Fruit fly (Drosophila melanogaster) whole organism, embryonic: ENCODE results near the gene CG14856.

ENCODE experiments used
- Aef1 ChIP-seq: fragments of 200-800 bp; sonication (Bioruptor generic); IDR thresholded peaks from 3 replicates; pipeline ENCODE4 v1.3.6; 2022; ENCODE audit warnings: missing biosample characterization, missing genetic modification characterization
- CG10979 ChIP-seq: fragments of 200-800 bp; sonication (Bioruptor generic); optimal IDR thresholded peaks from 2 replicates; lab custom pipeline; 2018; ENCODE audit warnings: missing biosample characterization, mild to moderate bottlenecking, missing genetic modification characterization, moderate library complexity
- CG11504 ChIP-seq: fragments of 200-800 bp; sonication (Bioruptor generic); optimal IDR thresholded peaks from 3 replicates; lab custom pipeline; 2019; ENCODE audit warnings: missing biosample characterization, mild to moderate bottlenecking, missing genetic modification characterization, moderate library complexity
- CG12769 ChIP-seq: fragments of 200-800 bp; sonication (Bioruptor generic); optimal IDR thresholded peaks from 2 replicates; lab custom pipeline; 2019; ENCODE audit warnings: missing biosample characterization, mild to moderate bottlenecking, missing genetic modification characterization, moderate library complexity
- CG1602 ChIP-seq: fragments of 200-800 bp; sonication (Bioruptor generic); optimal IDR thresholded peaks from 3 replicates; lab custom pipeline; 2016; ENCODE audit warnings: missing biosample characterization, missing genetic modification characterization
- CG1603 ChIP-seq: fragments of 200-800 bp; sonication (Bioruptor generic); optimal IDR thresholded peaks from 2 replicates; lab custom pipeline; 2019; ENCODE audit warnings: missing biosample characterization, mild to moderate bottlenecking, missing genetic modification characterization, moderate library complexity
- CG16779 ChIP-seq: fragments of 200-800 bp; sonication (Bioruptor generic); IDR thresholded peaks from 2 replicates; pipeline ENCODE4 v1.3.6; 2022; ENCODE audit warnings: missing biosample characterization, missing genetic modification characterization
- CG17186 ChIP-seq: fragments of 200-800 bp; sonication (Bioruptor generic); optimal IDR thresholded peaks from 3 replicates; lab custom pipeline; 2017; ENCODE audit warnings: missing biosample characterization, missing genetic modification reagents, missing genetic modification characterization
- CG17359 ChIP-seq: fragments of 200-800 bp; sonication (Bioruptor generic); optimal IDR thresholded peaks from 3 replicates; lab custom pipeline; 2018; ENCODE audit warnings: missing biosample characterization, mild to moderate bottlenecking, missing genetic modification characterization, moderate library complexity
- CG2120 ChIP-seq: fragments of 200-800 bp; sonication (Bioruptor generic); optimal IDR thresholded peaks from 3 replicates; lab custom pipeline; 2016; ENCODE audit warnings: missing biosample characterization, missing genetic modification characterization
- CG4707 ChIP-seq: fragments of 200-800 bp; sonication (Bioruptor generic); optimal IDR thresholded peaks from 2 replicates; lab custom pipeline; 2018; ENCODE audit warnings: missing biosample characterization, mild to moderate bottlenecking, missing genetic modification characterization, moderate library complexity
- CG6689 ChIP-seq: fragments of 200-800 bp; sonication (Bioruptor generic); IDR thresholded peaks from 2 replicates; pipeline ENCODE4 v1.3.6; 2022; ENCODE audit warnings: missing biosample characterization, missing genetic modification characterization
- CG7839 ChIP-seq: fragments of 200-800 bp; sonication (Bioruptor generic); optimal IDR thresholded peaks from 3 replicates; lab custom pipeline; 2018; ENCODE audit warnings: missing biosample characterization, mild to moderate bottlenecking, missing genetic modification characterization, moderate library complexity
- CG7928 ChIP-seq: fragments of 200-800 bp; sonication (Bioruptor generic); optimal IDR thresholded peaks from 2 replicates; lab custom pipeline; 2017; ENCODE audit warnings: missing biosample characterization, mild to moderate bottlenecking, missing genetic modification characterization
- Drgx ChIP-seq: fragments of 200-800 bp; sonication (Bioruptor generic); IDR thresholded peaks from 2 replicates; pipeline ENCODE4 v1.3.6; 2022; ENCODE audit warnings: missing biosample characterization, missing genetic modification characterization
- Hr51 ChIP-seq, 2 experiments: fragments of 200-800 bp; sonication (Bioruptor generic); optimal IDR thresholded peaks; 2 replicates in 1 of 2; 3 replicates in 1 of 2; lab custom pipeline; 2016 to 2018; ENCODE audit warnings: missing biosample characterization in 2 of 2, missing genetic modification characterization in 2 of 2, mild to moderate bottlenecking in 1 of 2, moderate library complexity in 1 of 2
- Med ChIP-seq: fragments of 200-800 bp; sonication (Bioruptor generic); peaks from one replicate; lab custom pipeline; 2016; ENCODE audit warnings: missing biosample characterization, missing genetic modification characterization, mild to moderate bottlenecking, inconsistent platforms, moderate library complexity
- NfI ChIP-seq: fragments of 200-800 bp; sonication (Bioruptor generic); optimal IDR thresholded peaks from 3 replicates; lab custom pipeline; 2018; ENCODE audit warnings: missing biosample characterization, mild to moderate bottlenecking, missing genetic modification characterization, moderate library complexity
- Oli ChIP-seq: fragments of 200-800 bp; sonication (Bioruptor generic); optimal IDR thresholded peaks from 2 replicates; lab custom pipeline; 2018; ENCODE audit warnings: missing biosample characterization, mild to moderate bottlenecking, missing genetic modification characterization, moderate library complexity
- Pdp1 ChIP-seq, 2 experiments: fragments of 200-800 bp; sonication (Bioruptor generic); optimal IDR thresholded peaks; 3 replicates each; lab custom pipeline; 2016; ENCODE audit warnings: missing biosample characterization in 2 of 2, missing genetic modification characterization in 2 of 2, mild to moderate bottlenecking in 1 of 2, moderate library complexity in 1 of 2
- Sox102F ChIP-seq: fragments of 200-800 bp; sonication (Bioruptor generic); optimal IDR thresholded peaks from 2 replicates; lab custom pipeline; 2018; ENCODE audit warnings: missing biosample characterization, mild to moderate bottlenecking, missing genetic modification characterization, moderate library complexity
- Ssrp ChIP-seq: fragments of 200-800 bp; sonication (Bioruptor generic); optimal IDR thresholded peaks from 2 replicates; lab custom pipeline; 2018; ENCODE audit warnings: missing biosample characterization, mild to moderate bottlenecking, missing genetic modification characterization, moderate library complexity
- ara ChIP-seq: fragments of 200-800 bp; sonication (Bioruptor generic); IDR thresholded peaks from 2 replicates; pipeline ENCODE4 v1.3.6; 2022; ENCODE audit warnings: missing biosample characterization, missing genetic modification characterization
- chn ChIP-seq: fragments of 200-800 bp; sonication (Bioruptor generic); optimal IDR thresholded peaks from 2 replicates; lab custom pipeline; 2016; ENCODE audit warnings: missing biosample characterization, missing genetic modification characterization
- crol ChIP-seq: fragments of 200-800 bp; sonication (Bioruptor generic); IDR thresholded peaks from 2 replicates; pipeline ENCODE4 v1.3.6; 2022; ENCODE audit warnings: missing biosample characterization, missing genetic modification characterization
- disco-r ChIP-seq: fragments of 200-800 bp; sonication (Bioruptor generic); optimal IDR thresholded peaks from 2 replicates; lab custom pipeline; 2016; ENCODE audit warnings: missing biosample characterization, missing genetic modification characterization
- en ChIP-seq: fragments of 200-800 bp; sonication (Bioruptor generic); optimal IDR thresholded peaks from 2 replicates; lab custom pipeline; 2016; ENCODE audit warnings: missing biosample characterization, missing genetic modification characterization
- gem ChIP-seq: fragments of 200-800 bp; sonication (Bioruptor generic); optimal IDR thresholded peaks from 2 replicates; lab custom pipeline; 2019; ENCODE audit warnings: missing biosample characterization, mild to moderate bottlenecking, missing genetic modification characterization, moderate library complexity
- lbe ChIP-seq: fragments of 200-800 bp; sonication (Bioruptor generic); optimal IDR thresholded peaks from 2 replicates; lab custom pipeline; 2016; ENCODE audit warnings: missing biosample characterization, mild to moderate bottlenecking, missing genetic modification characterization
- lov ChIP-seq, 2 experiments: fragments of 200-800 bp in 1 of 2; fragments of >200 bp in 1 of 2; sonication (Bioruptor generic) in 1 of 2; IDR thresholded peaks in 1 of 2; optimal IDR thresholded peaks in 1 of 2; 2 replicates in 1 of 2; 3 replicates in 1 of 2; pipeline versions ENCODE4 v1.3.6 to Lab custom; 2017 to 2022; ENCODE audit warnings: missing biosample characterization in 1 of 2, missing genetic modification characterization in 1 of 2
- mld ChIP-seq: fragments of 200-800 bp; sonication (Bioruptor generic); IDR thresholded peaks from 3 replicates; pipeline ENCODE4 v1.3.6; 2022; ENCODE audit warnings: missing biosample characterization, missing genetic modification characterization; ENCODE audit not compliant: partially characterized antibody
- nau ChIP-seq: fragments of 200-800 bp; sonication (Bioruptor generic); optimal IDR thresholded peaks from 3 replicates; lab custom pipeline; 2017; ENCODE audit warnings: missing biosample characterization, mild to moderate bottlenecking, missing genetic modification characterization, missing genetic modification reagents
- pan ChIP-seq, 4 experiments: fragments of >200 bp in 3 of 4; fragments of 200-800 bp in 1 of 4; sonication (Bioruptor generic) in 1 of 4; optimal IDR thresholded peaks in 3 of 4; IDR thresholded peaks in 1 of 4; 2 replicates each; pipeline versions ENCODE4 v1.3.6 to Lab custom; 2017 to 2022; ENCODE audit warnings: missing biosample characterization in 2 of 4, missing genetic modification characterization in 2 of 4, mixed read lengths in 1 of 4
- repo ChIP-seq: fragments of 200-800 bp; sonication (Bioruptor generic); optimal IDR thresholded peaks from 2 replicates; lab custom pipeline; 2016; ENCODE audit warnings: missing biosample characterization, missing genetic modification characterization
- sd ChIP-seq: fragments of 200-800 bp; sonication (Bioruptor generic); optimal IDR thresholded peaks from 3 replicates; lab custom pipeline; 2018; ENCODE audit warnings: missing biosample characterization, mild to moderate bottlenecking, missing genetic modification characterization, moderate library complexity
- sens ChIP-seq: fragments of 200-800 bp; sonication (Bioruptor generic); peaks from one replicate; lab custom pipeline; 2016; ENCODE audit warnings: missing biosample characterization, missing genetic modification characterization
- twi ChIP-seq: fragments of 200-800 bp; optimal IDR thresholded peaks from 2 replicates; lab custom pipeline; 2019; ENCODE audit warnings: missing biosample characterization, mild to moderate bottlenecking, missing genetic modification characterization, moderate library complexity

Gene CG14856

DNA sequence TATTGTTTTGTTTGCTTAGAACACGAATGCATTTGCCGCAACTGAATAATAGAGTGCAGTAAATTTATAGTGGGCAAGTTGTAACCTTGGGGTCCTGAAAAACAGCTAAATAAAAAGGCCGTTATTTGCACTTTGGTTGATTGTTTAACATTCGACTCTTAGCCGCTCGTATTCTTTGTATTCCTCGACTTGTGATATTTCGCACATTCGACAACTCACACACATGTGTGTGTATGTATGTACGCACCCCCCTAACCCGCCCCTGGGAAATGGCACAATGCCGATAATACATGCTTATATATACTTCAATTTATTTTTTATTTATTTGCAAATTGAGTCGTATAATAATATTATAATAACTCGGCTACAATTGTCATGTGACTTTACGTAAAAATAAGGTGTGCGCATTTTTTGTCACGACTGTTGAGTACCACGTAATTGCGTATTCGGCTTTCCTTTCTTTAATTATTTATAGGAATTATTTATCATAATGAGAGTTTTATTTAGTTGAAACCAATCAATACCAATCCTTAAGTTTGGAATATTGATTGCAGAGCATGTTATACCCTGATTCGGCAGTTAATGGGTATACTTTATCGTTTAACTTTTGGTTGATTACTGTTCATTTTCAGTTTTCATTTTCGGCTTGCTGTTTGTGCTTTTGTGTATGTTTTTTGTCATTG, 43.8 kb upstream of the CG14856 start (continued):
- TF ChIP-seq mld (no peak), CG4707 (GFP tag; lab: Kevin White, UChicago) (no peak), CG2120 (peak; percentile 44), CG16779 (GFP tag; lab: Robert Waterston, UW) (no peak), CG10979 (tag; lab: Kevin White, UChicago) (peak; percentile 25), en (GFP tag; lab: Kevin White, UChicago) (no peak), lbe (peak; percentile 81)

DNA sequence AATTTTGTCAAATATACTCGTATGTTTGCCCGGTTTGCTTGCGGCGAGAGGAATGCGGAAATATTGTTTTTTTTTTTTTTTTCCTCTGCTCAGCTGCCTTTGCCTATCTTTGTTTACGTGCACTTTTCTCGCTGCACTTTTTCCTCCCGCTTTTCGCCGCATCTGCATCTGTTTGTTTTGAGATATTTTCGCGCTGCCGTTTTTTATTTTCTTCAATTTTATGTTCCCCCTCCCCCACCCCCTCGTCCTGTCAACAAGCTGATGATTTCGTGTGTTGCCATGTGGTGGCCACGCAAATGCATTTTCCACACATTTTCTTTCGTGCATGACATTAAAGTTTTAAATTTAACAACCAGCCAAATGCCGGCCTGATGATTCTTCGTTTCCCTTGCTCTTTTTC, 42.7 kb upstream of the CG14856 start:
- TF ChIP-seq twi (tag; lab: Kevin White, UChicago), result peak; percentile 45
- no peak for TF ChIP-seq CG17359 (tag; lab: Kevin White, UChicago)
- peak; percentile 14; the same call in 1 of the 2 replicates for TF ChIP-seq crol (GFP tag; lab: Robert Waterston, UW)
- no peak for TF ChIP-seq Ssrp
- TF ChIP-seq CG1602 (GFP tag; lab: Kevin White, UChicago), result no peak

DNA sequence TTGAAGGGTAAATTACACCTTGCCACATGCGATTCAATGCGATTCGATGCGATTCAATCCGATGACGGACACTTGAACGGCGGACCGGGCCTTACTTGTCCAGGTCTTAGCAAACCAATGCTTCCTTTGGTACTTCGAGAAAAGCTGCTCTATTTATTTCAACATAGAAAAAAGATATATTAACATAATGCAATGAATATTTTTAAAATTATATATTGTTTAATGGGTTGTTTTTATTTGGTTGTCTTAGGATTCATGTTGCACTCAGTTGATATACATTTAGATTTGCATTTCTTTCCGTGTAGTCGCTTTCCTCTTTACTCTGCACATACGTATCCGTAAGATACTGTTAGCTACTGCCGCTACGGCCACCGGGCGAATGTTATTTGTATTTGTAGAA, 40.5 kb upstream of the CG14856 start:
- 0 out of 2 replicates have a peak, but pooled peaks have one; percentile 11 for TF ChIP-seq CG6689 (GFP tag; lab: Robert Waterston, UW)
- peak; percentile 64; the same call in 1 of the 2 replicates for TF ChIP-seq Drgx (GFP tag; lab: Robert Waterston, UW)
- TF ChIP-seq chn (GFP tag; lab: Kevin White, UChicago), result no peak
- TF ChIP-seq, all 482 proteins: peak for 2

DNA sequence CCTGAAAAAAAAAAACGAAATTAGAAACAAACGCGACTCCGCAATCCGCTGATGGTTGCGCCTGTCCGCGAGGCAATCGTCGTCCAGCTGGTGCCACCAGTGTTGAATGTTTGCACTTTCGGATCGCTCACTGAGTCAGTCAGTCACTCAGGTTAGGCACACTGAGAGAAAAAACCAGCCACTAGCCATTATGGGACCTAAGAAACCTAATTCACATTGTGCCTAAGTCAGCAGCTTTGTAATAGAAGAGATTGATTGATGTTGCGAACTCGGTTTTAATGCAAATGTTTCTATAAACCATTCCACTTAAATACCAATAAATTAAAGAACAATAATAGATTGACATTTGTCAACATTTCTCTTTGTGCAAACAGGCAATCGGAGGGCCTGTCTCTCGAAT, 37.7 kb upstream of the CG14856 start:
- TF ChIP-seq lov (optimal IDR thresholded peaks at IDR 0.05; lab: Kevin White, UChicago), result no peak
- TF ChIP-seq lov (GFP tag; IDR thresholded peaks at IDR 0.05; lab: Robert Waterston, UW), result no peak
- TF ChIP-seq Hr51 (GFP tag; optimal IDR thresholded peaks at IDR 0.05; lab: Kevin White, UChicago), result peak in 1 of 2 experiments; percentile 18
- peak; percentile 10 for TF ChIP-seq CG1603 (tag; lab: Kevin White, UChicago)
- TF ChIP-seq Oli (tag; lab: Kevin White, UChicago), result peak; percentile 9
- TF ChIP-seq sens (GFP tag; lab: Kevin White, UChicago), result peak; percentile 26
- TF ChIP-seq Drgx (GFP tag; lab: Robert Waterston, UW), result peak; percentile 37
- TF ChIP-seq gem (tag; lab: Kevin White, UChicago), result peak; percentile 4
- no peak for TF ChIP-seq disco-r (GFP tag; lab: Kevin White, UChicago)
- peak; percentile 28 for TF ChIP-seq Sox102F
- TF ChIP-seq CG11504 (tag; lab: Kevin White, UChicago), result peak; percentile 3
- no peak for TF ChIP-seq CG7839

- TF ChIP-seq CG12769, result peak; percentile 59
- no peak for TF ChIP-seq pan (optimal IDR thresholded peaks at IDR 0.05; lab: Kevin White, UChicago)
- TF ChIP-seq pan (GFP tag; optimal IDR thresholded peaks at IDR 0.05 in 1 of 2, IDR thresholded peaks at IDR 0.05 in 1 of 2), result peak in 1 of 2 experiments; percentile 32
- 0 out of 2 replicates have a peak, but pooled peaks have one; percentile 11 for TF ChIP-seq ara (GFP tag; lab: Robert Waterston, UW)
- peak in 1 of 2 experiments; percentile 16 for TF ChIP-seq Pdp1 (GFP tag; optimal IDR thresholded peaks at IDR 0.05; lab: Kevin White, UChicago)
- peak; percentile 60 for TF ChIP-seq Med (GFP tag; lab: Kevin White, UChicago)
- TF ChIP-seq CG17186 (GFP tag; lab: Kevin White, UChicago), result no peak
- no peak for TF ChIP-seq CG7928 (GFP tag; lab: Kevin White, UChicago)
- TF ChIP-seq nau (GFP tag; lab: Kevin White, UChicago), result peak; percentile 32
- no peak for TF ChIP-seq repo (GFP tag; lab: Kevin White, UChicago)
- TF ChIP-seq sd (tag; lab: Kevin White, UChicago), result peak; percentile 83
- peak; percentile 16 for TF ChIP-seq NfI (GFP tag; lab: Kevin White, UChicago)
- TF ChIP-seq Aef1 (GFP tag; lab: Robert Waterston, UW), result no peak
Observed at dm6 chr3R:14763487-14763886, 35.3 kb upstream of the CG14856 start.
